Fruit fly (Drosophila melanogaster): Measurements from ENCODE around the gene CG34295.

- no peak for TF ChIP-seq CG8478 (optimal IDR thresholded peaks at IDR 0.05)
- no peak for TF ChIP-seq CTCF (optimal IDR thresholded peaks at IDR 0.05)
Observed at dm6 chr3R:28751611-28752129, 37.7 kb upstream of the CG34295 start, which contains the start of gene CG10000.

Data from S2 (cell line).